Fruit fly (Drosophila melanogaster) whole organism, adult: ENCODE results near the gene mRRF2.

ENCODE experiments used
- CG1620 ChIP-seq: fragments of 200-800 bp; sonication (Bioruptor generic); optimal IDR thresholded peaks from 2 replicates; lab custom pipeline; 2016; ENCODE audit warnings: missing biosample characterization, missing genetic modification characterization
- Crg-1 ChIP-seq: fragments of 200-800 bp; sonication (Bioruptor generic); optimal IDR thresholded peaks from 2 replicates; lab custom pipeline; 2016; ENCODE audit warnings: missing biosample characterization, missing genetic modification characterization
- Mnt ChIP-seq: fragments of 200-800 bp; sonication (Bioruptor generic); optimal IDR thresholded peaks from 2 replicates; lab custom pipeline; 2016; ENCODE audit warnings: missing biosample characterization, mild to moderate bottlenecking, missing genetic modification characterization
- kay ChIP-seq: fragments of 200-800 bp; sonication (Bioruptor generic); peaks from one replicate; lab custom pipeline; 2016; ENCODE audit warnings: missing biosample characterization, missing genetic modification characterization, borderline replicate concordance
- ovo ChIP-seq: fragments of 200-800 bp; sonication (Bioruptor generic); optimal IDR thresholded peaks from 2 replicates; lab custom pipeline; 2016; ENCODE audit warnings: missing biosample characterization, missing genetic modification characterization

- no peak for TF ChIP-seq CG1620
- no peak for TF ChIP-seq Crg-1 (GFP tag; lab: Kevin White, UChicago)
- no peak for TF ChIP-seq Mnt
- no peak for TF ChIP-seq ovo (GFP tag; lab: Kevin White, UChicago)
- no peak for TF ChIP-seq kay (GFP tag; lab: Kevin White, UChicago)
These were observed 19.2 kb upstream of the mRRF2 start for dm6 chr3R:22594257-22594656.
